Worm (Caenorhabditis elegans): ENCODE data around the gene kel-3.
"Not testable (repeated sequence)": the region's sequence is repeated elsewhere in the genome, so short reads cannot be mapped to it uniquely, and the experiment has no call there.

ce11 chrIII:13498899-13499298 is 34.3 kb downstream of the kel-3 start, which contains the start of gene T28A8.6:
- TF ChIP-seq lin-13 (tag; optimal IDR thresholded peaks at IDR 0.05); nhr-76 (tag; optimal IDR thresholded peaks at IDR 0.05); ceh-39 (tag; optimal IDR thresholded peaks at IDR 0.05); pha-4 (tag; optimal IDR thresholded peaks at IDR 0.05); nhr-237 (tag; optimal IDR thresholded peaks at IDR 0.05); ham-2 (GFP tag; optimal IDR thresholded peaks at IDR 0.05); elt-3 (tag; optimal IDR thresholded peaks at IDR 0.05); tbx-8 (GFP tag; optimal IDR thresholded peaks at IDR 0.05); nhr-12 (tag; optimal IDR thresholded peaks at IDR 0.05); ceh-83 (GFP tag; optimal IDR thresholded peaks at IDR 0.05); lsy-2 (tag; optimal IDR thresholded peaks at IDR 0.05): not testable (repeated sequence)

Measured in whole organism, mixed stage, embryonic.